Fruit fly (Drosophila melanogaster): ENCODE results near the gene CG44194.

Gene CG44194

DNA sequence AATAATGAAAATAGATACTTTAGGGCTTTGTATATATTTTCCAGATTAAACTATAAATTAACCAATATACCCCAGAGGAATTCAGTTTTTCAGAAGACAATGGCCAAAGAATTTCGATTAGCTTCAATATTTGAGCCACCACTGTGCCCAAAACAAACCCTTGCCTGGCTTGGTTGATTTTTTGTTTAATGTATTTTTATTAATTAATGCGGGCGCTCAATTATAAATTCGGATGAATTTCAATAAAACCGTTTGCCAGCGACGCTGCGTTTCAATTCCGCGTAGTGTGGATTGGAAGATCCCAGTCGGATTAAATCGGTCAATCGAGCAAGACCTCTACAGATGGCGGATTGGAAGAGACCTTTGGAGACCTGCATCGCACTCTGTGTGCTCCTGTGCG lies 44.2 kb upstream of the CG44194 start, which contains the start of gene CG11670:
Gene CG11670 (plus strand): TSS at position 301 of the 400 bp plus-strand sequence.
- TF ChIP-seq vri (GFP tag; optimal IDR thresholded peaks at IDR 0.05) (no peak), fd59A (GFP tag; optimal IDR thresholded peaks at IDR 0.05) (no peak), Ets21C (GFP tag; optimal IDR thresholded peaks at IDR 0.05) (no peak)

DNA sequence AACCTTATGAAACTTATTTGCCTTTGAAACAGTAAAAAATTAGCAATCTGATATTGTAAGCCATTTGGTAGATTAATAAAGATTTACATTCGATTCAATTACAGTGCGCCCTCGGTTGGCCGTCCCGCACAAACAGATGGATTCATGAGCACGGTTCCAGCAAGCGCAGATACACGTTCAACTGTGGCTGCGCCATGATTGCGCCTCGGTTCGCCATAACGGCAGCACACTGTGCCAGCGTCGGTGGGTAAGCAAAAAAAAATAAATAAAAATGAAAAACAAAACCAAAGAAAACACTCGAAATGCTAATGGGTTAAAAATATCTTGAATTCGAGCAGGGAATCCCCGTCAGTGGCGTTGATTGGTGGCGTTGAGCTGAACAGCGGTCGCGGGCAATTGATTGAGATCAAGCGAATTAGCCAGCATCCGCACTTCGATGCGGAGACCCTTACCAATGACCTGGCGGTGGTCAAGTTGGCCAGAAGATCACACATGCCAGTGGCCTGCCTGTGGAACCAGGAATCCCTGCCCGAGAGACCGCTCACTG lies 41.6 kb upstream of the CG44194 start:
- TF ChIP-seq CG31627 (GFP tag; optimal IDR thresholded peaks at IDR 0.05) (peak; percentile 43), CG8119 (GFP tag; IDR thresholded peaks at IDR 0.05) (0 out of 3 replicates have a peak, but pooled peaks have one; percentile 32), pdm3 (GFP tag; optimal IDR thresholded peaks at IDR 0.05) (peak; percentile 12), cyc (GFP tag; optimal IDR thresholded peaks at IDR 0.05) (peak; percentile 17), lz (GFP tag; optimal IDR thresholded peaks at IDR 0.05) (peak; percentile 24), CG4318 (GFP tag; optimal IDR thresholded peaks at IDR 0.05) (no peak), CG7368 (GFP tag; optimal IDR thresholded peaks at IDR 0.05) (no peak), Eip75B (GFP tag; optimal IDR thresholded peaks at IDR 0.05) (no peak), CG34406 (GFP tag; optimal IDR thresholded peaks at IDR 0.05) (peak; percentile 36), Hr39 (GFP tag; optimal IDR thresholded peaks at IDR 0.05) (peak; percentile 51), Sox14 (GFP tag; optimal IDR thresholded peaks at IDR 0.05) (peak; percentile 24), fd59A (GFP tag; optimal IDR thresholded peaks at IDR 0.05) (no peak), net (GFP tag; optimal IDR thresholded peaks at IDR 0.05) (peak; percentile 8), CG9139 (GFP tag; optimal IDR thresholded peaks at IDR 0.05) (no peak), CG11294 (GFP tag; IDR thresholded peaks at IDR 0.05) (no peak), CG6163 (GFP tag; IDR thresholded peaks at IDR 0.05) (peak; percentile 54; the same call in 2 of the 3 replicates), achi (GFP tag; optimal IDR thresholded peaks at IDR 0.05) (peak; percentile 17), topi (GFP tag; optimal IDR thresholded peaks at IDR 0.05) (peak; percentile 30), Sox102F (GFP tag; optimal IDR thresholded peaks at IDR 0.05) (peak; percentile 8), CG8632 (GFP tag; optimal IDR thresholded peaks at IDR 0.05) (peak; percentile 27), CG3032 (tag; optimal IDR thresholded peaks at IDR 0.05) (no peak), Smox (GFP tag; optimal IDR thresholded peaks at IDR 0.05) (peak; percentile 22), eg (GFP tag; IDR thresholded peaks at IDR 0.05) (peak; percentile 57; the same call in 2 of the 3 replicates), fkh (GFP tag; optimal IDR thresholded peaks at IDR 0.05) (no peak), CG6808 (GFP tag; optimal IDR thresholded peaks at IDR 0.05) (peak; percentile 16), Lpt (GFP tag; optimal IDR thresholded peaks at IDR 0.05) (no peak), svp (GFP tag) (peak; percentile 64), Eip78C (GFP tag) (peak; percentile 57), spab (GFP tag; optimal IDR thresholded peaks at IDR 0.05) (peak; percentile 9), Ets96B (tag; optimal IDR thresholded peaks at IDR 0.05) (no peak), Met (GFP tag; optimal IDR thresholded peaks at IDR 0.05) (peak; percentile 51)

dm6 chr3R:13038075-13038474 lies 40.5 kb upstream of the CG44194 start, which contains the start of gene CG11668:
Gene CG11668, plus strand, starts transcription at chr3R:13038375.
- TF ChIP-seq Sox15 (GFP tag; optimal IDR thresholded peaks at IDR 0.05) (no peak), salr (GFP tag; optimal IDR thresholded peaks at IDR 0.05) (no peak), svp (GFP tag) (no peak), CG1621 (tag; optimal IDR thresholded peaks at IDR 0.05) (no peak), Eip78C (GFP tag) (no peak), eg (GFP tag; IDR thresholded peaks at IDR 0.05) (no peak), topi (GFP tag; optimal IDR thresholded peaks at IDR 0.05) (no peak), achi (GFP tag; optimal IDR thresholded peaks at IDR 0.05) (no peak), CG8119 (GFP tag; IDR thresholded peaks at IDR 0.05) (no peak), CG7368 (GFP tag; optimal IDR thresholded peaks at IDR 0.05) (no peak), pdm3 (GFP tag; optimal IDR thresholded peaks at IDR 0.05) (no peak), CG6163 (GFP tag; IDR thresholded peaks at IDR 0.05) (no peak), Eip75B (GFP tag; optimal IDR thresholded peaks at IDR 0.05) (no peak), Hr4 (GFP tag; optimal IDR thresholded peaks at IDR 0.05) (no peak), Smox (GFP tag; optimal IDR thresholded peaks at IDR 0.05) (no peak)

Data from whole organism, prepupa.